Worm (Caenorhabditis elegans): ENCODE results near the gene fbxb-43.

ce11 chrII:1560839-1561238 lies 24.8 kb downstream of the fbxb-43 start:
- TF ChIP-seq ama-1 (optimal IDR thresholded peaks at IDR 0.05) (no peak), scrt-1 (GFP tag; IDR thresholded peaks at IDR 0.05) (no peak), pes-1 (GFP tag; IDR thresholded peaks at IDR 0.05) (no peak), flt-1 (GFP tag; IDR thresholded peaks at IDR 0.05) (no peak)
